Worm (Caenorhabditis elegans) whole organism, late embryonic: ENCODE data around the gene Y61A9LA.3.

ENCODE experiments used
- K02D7.2 ChIP-seq: sonication (generic microtip); optimal IDR thresholded peaks from 2 replicates; lab custom pipeline; 2017; ENCODE audit warnings: mild to moderate bottlenecking, missing genetic modification characterization, missing compliant biosample characterization
- Y22D7AL.16 ChIP-seq: sonication (generic microtip); optimal IDR thresholded peaks from 2 replicates; lab custom pipeline; 2016; ENCODE audit warnings: missing genetic modification characterization, missing compliant biosample characterization
- ceh-18 ChIP-seq: sonication (generic microtip); optimal IDR thresholded peaks from 2 replicates; lab custom pipeline; 2016; ENCODE audit warnings: missing genetic modification characterization, missing compliant biosample characterization
- ceh-19 ChIP-seq: fragments of 200-800 bp; sonication (Bioruptor generic); optimal IDR thresholded peaks from 2 replicates; lab custom pipeline; 2018; ENCODE audit warnings: mild to moderate bottlenecking, missing genetic modification characterization, missing compliant biosample characterization
- ceh-24 ChIP-seq: sonication (generic microtip); optimal IDR thresholded peaks from 2 replicates; lab custom pipeline; 2016; ENCODE audit warnings: mild to moderate bottlenecking, missing genetic modification characterization, missing compliant biosample characterization
- ceh-30 ChIP-seq: fragments of 150-350 bp; optimal IDR thresholded peaks from 2 replicates; lab custom pipeline; 2014; ENCODE audit warnings: missing biosample characterization, missing genetic modification characterization
- ceh-45 ChIP-seq: fragments of 200-800 bp; sonication (Bioruptor generic); IDR thresholded peaks from 2 replicates; pipeline ENCODE4 v1.3.6; 2022; ENCODE audit warnings: missing genetic modification reagents, missing genetic modification characterization, missing compliant biosample characterization
- ceh-9 ChIP-seq: sonication (generic microtip); optimal IDR thresholded peaks from 2 replicates; lab custom pipeline; 2016; ENCODE audit warnings: mild to moderate bottlenecking, missing genetic modification characterization, inconsistent platforms, missing compliant biosample characterization
- elt-2 ChIP-seq: sonication (generic microtip); optimal IDR thresholded peaks from 2 replicates; lab custom pipeline; 2016; ENCODE audit warnings: missing genetic modification reagents, missing genetic modification characterization, missing compliant biosample characterization
- elt-4 ChIP-seq: sonication (generic microtip); optimal IDR thresholded peaks from 2 replicates; lab custom pipeline; 2016; ENCODE audit warnings: missing genetic modification characterization, missing compliant biosample characterization
- ets-4 ChIP-seq: sonication (generic microtip); optimal IDR thresholded peaks from 2 replicates; lab custom pipeline; 2016; ENCODE audit warnings: missing genetic modification characterization, missing compliant biosample characterization
- eyg-1 ChIP-seq: sonication (generic microtip); optimal IDR thresholded peaks from 2 replicates; lab custom pipeline; 2016; ENCODE audit warnings: missing genotype, missing genetic modification characterization, missing compliant biosample characterization
- gmeb-2 ChIP-seq: sonication (generic microtip); optimal IDR thresholded peaks from 2 replicates; lab custom pipeline; 2016; ENCODE audit warnings: missing genetic modification characterization, inconsistent platforms, missing compliant biosample characterization
- hlh-15 ChIP-seq: sonication (generic microtip); optimal IDR thresholded peaks from 2 replicates; lab custom pipeline; 2016; ENCODE audit warnings: missing genetic modification characterization, missing compliant biosample characterization
- hlh-30 ChIP-seq: sonication (generic microtip); optimal IDR thresholded peaks from 2 replicates; lab custom pipeline; 2017; ENCODE audit warnings: antibody characterized with exemption, missing genetic modification characterization, missing compliant biosample characterization; ENCODE audit not compliant: insufficient read depth
- hlh-8 ChIP-seq: sonication (generic microtip); optimal IDR thresholded peaks from 2 replicates; lab custom pipeline; 2016; ENCODE audit warnings: missing genotype, missing genetic modification characterization, missing compliant biosample characterization
- lim-6 ChIP-seq: sonication (generic microtip); optimal IDR thresholded peaks from 2 replicates; lab custom pipeline; 2016; ENCODE audit warnings: missing genetic modification characterization, missing compliant biosample characterization
- nfya-1 ChIP-seq: sonication (generic microtip); optimal IDR thresholded peaks from 2 replicates; lab custom pipeline; 2017; ENCODE audit warnings: missing genetic modification characterization, mild to moderate bottlenecking, missing compliant biosample characterization, antibody characterized with exemption, moderate library complexity
- nhr-232 ChIP-seq: sonication (generic microtip); optimal IDR thresholded peaks from 2 replicates; lab custom pipeline; 2016; ENCODE audit warnings: missing genetic modification characterization, missing compliant biosample characterization
- odd-2 ChIP-seq: sonication (generic microtip); optimal IDR thresholded peaks from 2 replicates; lab custom pipeline; 2017; ENCODE audit warnings: antibody characterized with exemption, mild to moderate bottlenecking, missing genetic modification characterization, missing compliant biosample characterization
- pat-9 ChIP-seq: fragments of 200-800 bp; sonication (Bioruptor generic); optimal IDR thresholded peaks from 2 replicates; lab custom pipeline; 2018; ENCODE audit warnings: mild to moderate bottlenecking, missing genetic modification characterization, moderate library complexity, missing compliant biosample characterization
- pax-1 ChIP-seq: fragments of 150-350 bp; optimal IDR thresholded peaks from 2 replicates; lab custom pipeline; 2014; ENCODE audit warnings: missing biosample characterization, missing genetic modification characterization
- rnt-1 ChIP-seq: sonication (generic microtip); optimal IDR thresholded peaks from 2 replicates; lab custom pipeline; 2016; ENCODE audit warnings: missing genetic modification characterization, missing compliant biosample characterization
- tbx-2 ChIP-seq: sonication (generic microtip); optimal IDR thresholded peaks from 2 replicates; lab custom pipeline; 2016; ENCODE audit warnings: missing genetic modification characterization, missing compliant biosample characterization
- tbx-7 ChIP-seq: sonication (generic microtip); optimal IDR thresholded peaks from 2 replicates; lab custom pipeline; 2016; ENCODE audit warnings: missing genotype, missing genetic modification characterization, missing compliant biosample characterization
- unc-3 ChIP-seq, 2 experiments: fragments of 200-800 bp in 1 of 2; sonication (Bioruptor generic) in 1 of 2; sonication (generic microtip) in 1 of 2; conservative IDR thresholded peaks in 1 of 2; optimal IDR thresholded peaks in 1 of 2; 2 replicates each; pipeline versions ENCODE4 v1.3.6 to Lab custom; 2016 to 2022; ENCODE audit warnings: missing compliant biosample characterization in 2 of 2, missing genetic modification characterization in 2 of 2, missing genetic modification reagents in 1 of 2
- unc-42 ChIP-seq: sonication (generic microtip); optimal IDR thresholded peaks from 2 replicates; lab custom pipeline; 2016; ENCODE audit warnings: missing genotype, missing genetic modification characterization, missing compliant biosample characterization
- unc-55 ChIP-seq: sonication (generic microtip); optimal IDR thresholded peaks from 2 replicates; lab custom pipeline; 2017; ENCODE audit warnings: missing biosample characterization, missing genetic modification reagents, missing genetic modification characterization
- zip-5 ChIP-seq: sonication (generic microtip); optimal IDR thresholded peaks from 2 replicates; lab custom pipeline; 2016; ENCODE audit warnings: missing genetic modification characterization, missing compliant biosample characterization
- ztf-16 ChIP-seq: sonication (generic microtip); optimal IDR thresholded peaks from 2 replicates; lab custom pipeline; 2017; ENCODE audit warnings: missing genetic modification characterization, missing compliant biosample characterization

The Y61A9LA.3 gene

DNA sequence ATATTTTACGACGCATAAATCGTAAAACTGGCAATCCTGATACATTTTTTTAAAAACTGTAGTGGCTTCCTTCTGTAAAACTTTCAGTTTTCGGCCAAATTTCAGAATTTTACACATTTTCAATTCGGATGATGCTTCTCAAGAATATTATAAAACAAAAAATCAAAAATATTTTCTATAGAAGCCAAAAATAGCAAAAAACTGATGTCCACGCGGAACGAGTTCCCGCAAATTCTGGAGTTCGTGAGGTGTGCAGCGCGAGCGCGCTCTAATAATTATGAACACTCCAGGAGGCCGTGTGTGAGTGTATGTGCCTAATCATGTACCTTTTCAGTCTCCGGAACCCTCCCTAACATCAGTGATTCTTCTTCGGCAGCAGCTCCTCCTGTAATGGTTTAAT lies 46.3 kb downstream of the Y61A9LA.3 start, which contains the start of gene sumv-2:
Gene sumv-2, plus strand, starts transcription at position 301 of the 400 bp plus-strand sequence.
- peak; percentile 28 for TF ChIP-seq tbx-2 (tag; lab: Kevin White, UChicago)
- TF ChIP-seq ceh-30 = no peak

DNA sequence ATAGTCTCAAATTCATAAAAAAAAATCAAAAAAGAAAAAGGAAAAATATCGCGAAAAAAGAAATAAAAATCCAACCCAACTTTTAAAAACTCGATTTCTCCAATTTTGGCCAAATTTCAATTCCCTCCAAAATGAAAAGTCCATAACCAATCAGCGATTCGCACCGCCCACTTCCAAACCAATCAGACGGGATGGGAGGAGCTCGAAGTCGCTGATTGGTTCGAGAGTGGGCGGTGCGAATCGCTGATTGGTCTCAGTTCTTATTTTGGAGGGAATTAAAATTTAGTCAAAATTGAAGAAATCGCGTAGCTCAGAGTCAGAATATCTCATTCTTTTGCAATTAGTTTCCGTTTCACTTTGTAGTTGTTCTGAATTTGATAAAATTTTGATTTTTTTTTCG lies 52.6 kb downstream of the Y61A9LA.3 start:
- TF ChIP-seq odd-2 (tag; lab: Kevin White, UChicago) = no peak
- no peak for TF ChIP-seq lim-6
- no peak for TF ChIP-seq zip-5
- no peak for TF ChIP-seq elt-4 (tag; lab: Kevin White, UChicago)
- no peak for TF ChIP-seq hlh-30
- peak; percentile 97 for TF ChIP-seq nfya-1
- no peak for TF ChIP-seq Y22D7AL.16
- TF ChIP-seq nhr-232 (tag; lab: Kevin White, UChicago) = no peak
- TF ChIP-seq, all 69 proteins: peak for 1

- TF ChIP-seq odd-2 (tag; lab: Kevin White, UChicago) = no peak
- peak; percentile 90 for TF ChIP-seq nfya-1
Measured at ce11 chrV:4624717-4625116, 53.8 kb downstream of the Y61A9LA.3 start.

- TF ChIP-seq ztf-16 (no peak), hlh-15 (tag; lab: Kevin White, UChicago) (no peak), K02D7.2 (tag; lab: Kevin White, UChicago) (no peak), ets-4 (no peak), ceh-9 (tag; lab: Kevin White, UChicago) (no peak), lim-6 (no peak), ceh-24 (tag; lab: Kevin White, UChicago) (no peak), ceh-19 (no peak), pat-9 (tag; lab: Kevin White, UChicago) (no peak), eyg-1 (tag; lab: Kevin White, UChicago) (no peak), unc-55 (no peak), ceh-18 (no peak), unc-42 (tag; lab: Kevin White, UChicago) (no peak), pax-1 (tag; lab: Kevin White, UChicago) (no peak), hlh-8 (tag; lab: Kevin White, UChicago) (no peak), gmeb-2 (tag; lab: Kevin White, UChicago) (no peak), ceh-45 (GFP tag; lab: Robert Waterston, UW) (no peak), odd-2 (tag; lab: Kevin White, UChicago) (no peak), hlh-30 (no peak), unc-3 (GFP tag; conservative IDR thresholded peaks at IDR 0.05; lab: Robert Waterston, UW) (no peak), unc-3 (tag; optimal IDR thresholded peaks at IDR 0.05; lab: Kevin White, UChicago) (no peak)
Measured at ce11 chrV:4626344-4626743, 55.4 kb downstream of the Y61A9LA.3 start.

DNA sequence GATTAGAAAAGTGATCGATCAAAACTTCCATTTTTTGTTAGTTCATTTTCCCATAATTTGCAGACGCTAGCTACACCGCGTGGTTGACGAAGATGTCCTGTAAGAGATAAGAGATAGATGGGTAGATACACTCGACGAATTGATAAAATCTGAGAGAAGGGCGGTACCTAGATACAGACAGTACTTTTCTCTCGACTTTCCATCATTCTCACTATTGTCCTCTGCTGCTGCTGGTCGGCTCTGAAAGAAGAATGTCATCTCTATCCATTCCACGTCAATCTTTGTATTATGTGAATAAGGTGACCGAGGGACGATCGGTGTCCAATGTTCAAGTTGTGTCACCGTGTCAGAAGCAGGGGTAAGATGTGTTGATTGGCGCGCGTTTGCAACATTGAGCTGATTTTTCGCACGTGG lies 57.6 kb downstream of the Y61A9LA.3 start, which contains the start of gene pmt-2:
Gene pmt-2, plus strand, starts transcription at position 64 of the 414 bp plus-strand sequence.
- TF ChIP-seq tbx-7 (tag; lab: Kevin White, UChicago) (no peak), rnt-1 (peak; percentile 56)
- TF ChIP-seq, all 69 proteins: peak for 1

- no peak for TF ChIP-seq K02D7.2 (tag; lab: Kevin White, UChicago)
- peak; percentile 28 for TF ChIP-seq elt-2 (tag; lab: Kevin White, UChicago)
Measured at ce11 chrV:4630267-4630666, 59.3 kb downstream of the Y61A9LA.3 start.
